Worm (Caenorhabditis elegans) whole organism, mixed stage, embryonic: ENCODE results near the gene gas-1.

Source experiments
- M03D4.4 ChIP-seq: sonication (generic microtip); optimal IDR thresholded peaks from 2 replicates; lab custom pipeline; 2017; ENCODE audit warnings: mild to moderate bottlenecking, missing genetic modification characterization, missing compliant biosample characterization
- bed-3 ChIP-seq: fragments of 200-800 bp; sonication (Bioruptor generic); optimal IDR thresholded peaks from 3 replicates; lab custom pipeline; 2018; ENCODE audit warnings: mild to moderate bottlenecking, missing genetic modification characterization, moderate library complexity, missing compliant biosample characterization
- blmp-1 ChIP-seq: fragments of 150-350 bp; optimal IDR thresholded peaks from 2 replicates; lab custom pipeline; 2014; ENCODE audit warnings: missing biosample characterization, missing genetic modification characterization
- ceh-39 ChIP-seq: fragments of 150-350 bp; optimal IDR thresholded peaks from 2 replicates; lab custom pipeline; 2014; ENCODE audit warnings: missing biosample characterization, missing genetic modification characterization
- ceh-43 ChIP-seq: fragments of 200-800 bp; sonication (Bioruptor generic); optimal IDR thresholded peaks from 2 replicates; lab custom pipeline; 2018; ENCODE audit warnings: mild to moderate bottlenecking, missing genetic modification characterization, moderate library complexity, missing compliant biosample characterization
- ceh-83 ChIP-seq: fragments of 200-800 bp; sonication (Bioruptor generic); optimal IDR thresholded peaks from 2 replicates; lab custom pipeline; 2018; ENCODE audit warnings: mild to moderate bottlenecking, missing genetic modification characterization, missing compliant biosample characterization
- ces-1 ChIP-seq: fragments of 150-350 bp; optimal IDR thresholded peaks from 2 replicates; lab custom pipeline; 2014; ENCODE audit warnings: missing biosample characterization, missing genetic modification reagents, missing genetic modification characterization
- cnd-1 ChIP-seq: fragments of 200-800 bp; sonication (Bioruptor generic); optimal IDR thresholded peaks from 2 replicates; lab custom pipeline; 2018; ENCODE audit warnings: mild to moderate bottlenecking, missing genetic modification characterization, missing compliant biosample characterization
- drap-1 ChIP-seq: fragments of 200-800 bp; sonication (Bioruptor generic); optimal IDR thresholded peaks from 3 replicates; lab custom pipeline; 2018; ENCODE audit warnings: mild to moderate bottlenecking, missing genetic modification characterization, missing compliant biosample characterization
- elt-1 ChIP-seq: sonication (generic microtip); optimal IDR thresholded peaks from 2 replicates; lab custom pipeline; 2017; ENCODE audit warnings: missing genetic modification characterization, mild to moderate bottlenecking, missing compliant biosample characterization, antibody characterized with exemption, moderate library complexity, borderline replicate concordance; ENCODE audit not compliant: insufficient read depth
- elt-3 ChIP-seq: fragments of 150-350 bp; optimal IDR thresholded peaks from 2 replicates; lab custom pipeline; 2014; ENCODE audit warnings: missing biosample characterization, missing genetic modification characterization
- flh-1 ChIP-seq: fragments of 200-800 bp; sonication (Bioruptor generic); optimal IDR thresholded peaks from 2 replicates; lab custom pipeline; 2018; ENCODE audit warnings: mild to moderate bottlenecking, missing genetic modification characterization, moderate library complexity, missing compliant biosample characterization
- ham-2 ChIP-seq: fragments of 200-800 bp; sonication (Bioruptor generic); optimal IDR thresholded peaks from 2 replicates; lab custom pipeline; 2018; ENCODE audit warnings: mild to moderate bottlenecking, missing genetic modification characterization, missing compliant biosample characterization
- hlh-1 ChIP-seq: fragments of 150-350 bp; optimal IDR thresholded peaks from 2 replicates; lab custom pipeline; 2014; ENCODE audit warnings: missing biosample characterization, missing genetic modification reagents, missing genetic modification characterization
- lin-13 ChIP-seq: fragments of 150-350 bp; optimal IDR thresholded peaks from 2 replicates; lab custom pipeline; 2014; ENCODE audit warnings: missing biosample characterization, missing genetic modification characterization
- lin-32 ChIP-seq: fragments of 200-800 bp; sonication (Bioruptor generic); optimal IDR thresholded peaks from 2 replicates; lab custom pipeline; 2018; ENCODE audit warnings: mild to moderate bottlenecking, missing genetic modification characterization, missing compliant biosample characterization
- lsy-2 ChIP-seq: fragments of 150-350 bp; optimal IDR thresholded peaks from 2 replicates; lab custom pipeline; 2014; ENCODE audit warnings: missing biosample characterization, missing genetic modification characterization
- mab-5 ChIP-seq: fragments of 150-350 bp; optimal IDR thresholded peaks from 2 replicates; lab custom pipeline; 2014; ENCODE audit warnings: missing biosample characterization, missing genetic modification characterization
- mep-1 ChIP-seq: fragments of 150-350 bp; optimal IDR thresholded peaks from 2 replicates; lab custom pipeline; 2017; ENCODE audit warnings: missing biosample characterization, missing genetic modification reagents, missing genetic modification characterization, inconsistent platforms
- mls-2 ChIP-seq: sonication (generic microtip); optimal IDR thresholded peaks from 2 replicates; lab custom pipeline; 2016; ENCODE audit warnings: mild to moderate bottlenecking, missing genetic modification characterization, moderate library complexity, missing compliant biosample characterization
- nhr-12 ChIP-seq: fragments of 150-350 bp; optimal IDR thresholded peaks from 2 replicates; lab custom pipeline; 2014; ENCODE audit warnings: missing biosample characterization, missing genetic modification characterization
- nhr-2 ChIP-seq: fragments of 150-350 bp; optimal IDR thresholded peaks from 2 replicates; lab custom pipeline; 2014; ENCODE audit warnings: missing biosample characterization, missing genetic modification characterization
- nhr-237 ChIP-seq: fragments of 150-350 bp; optimal IDR thresholded peaks from 2 replicates; lab custom pipeline; 2014; ENCODE audit warnings: missing biosample characterization, missing genetic modification characterization
- nhr-28 ChIP-seq: fragments of 150-350 bp; optimal IDR thresholded peaks from 2 replicates; lab custom pipeline; 2014; ENCODE audit warnings: missing biosample characterization, missing genetic modification characterization
- nhr-76 ChIP-seq: sonication (generic microtip); optimal IDR thresholded peaks from 2 replicates; lab custom pipeline; 2017; ENCODE audit warnings: missing biosample characterization, missing genetic modification characterization
- pha-4 ChIP-seq: fragments of 150-350 bp; optimal IDR thresholded peaks from 2 replicates; lab custom pipeline; 2018; ENCODE audit warnings: missing biosample characterization, missing genetic modification reagents, missing genetic modification characterization
- sem-2 ChIP-seq: fragments of 200-800 bp; sonication (Bioruptor generic); optimal IDR thresholded peaks from 2 replicates; lab custom pipeline; 2018; ENCODE audit warnings: mild to moderate bottlenecking, missing genetic modification characterization, missing compliant biosample characterization
- snpc-4 ChIP-seq: fragments of 150-350 bp; optimal IDR thresholded peaks from 2 replicates; lab custom pipeline; 2014; ENCODE audit warnings: missing biosample characterization, missing genetic modification characterization
- sptf-1 ChIP-seq: sonication (generic microtip); optimal IDR thresholded peaks from 2 replicates; lab custom pipeline; 2017; ENCODE audit warnings: mild to moderate bottlenecking, missing genetic modification characterization, moderate library complexity, missing compliant biosample characterization
- tbx-8 ChIP-seq: fragments of 200-800 bp; sonication (Bioruptor generic); optimal IDR thresholded peaks from 2 replicates; lab custom pipeline; 2018; ENCODE audit warnings: mild to moderate bottlenecking, missing genetic modification characterization, moderate library complexity, missing compliant biosample characterization
- unc-120 ChIP-seq: sonication (generic microtip); optimal IDR thresholded peaks from 2 replicates; lab custom pipeline; 2017; ENCODE audit warnings: missing genetic modification characterization, missing compliant biosample characterization; ENCODE audit not compliant: poor library complexity, severe bottlenecking
- unc-39 ChIP-seq: fragments of 150-350 bp; optimal IDR thresholded peaks from 2 replicates; lab custom pipeline; 2014; ENCODE audit warnings: missing biosample characterization, missing genetic modification characterization
- unc-62 ChIP-seq: fragments of 150-350 bp; optimal IDR thresholded peaks from 2 replicates; lab custom pipeline; 2014; ENCODE audit warnings: missing biosample characterization, missing genetic modification reagents, missing genetic modification characterization
- zip-8 ChIP-seq: fragments of 150-350 bp; optimal IDR thresholded peaks from 2 replicates; lab custom pipeline; 2014; ENCODE audit warnings: missing biosample characterization, missing genetic modification characterization
- ztf-11 ChIP-seq: fragments of 150-350 bp; optimal IDR thresholded peaks from 2 replicates; lab custom pipeline; 2014; ENCODE audit warnings: missing biosample characterization, missing genetic modification characterization

Gene gas-1

ce11 chrX:15608593-15608992 lies 18.4 kb upstream of the gas-1 start:
- TF ChIP-seq cnd-1 (tag; lab: Kevin White, UChicago) (no peak), flh-1 (GFP tag; lab: Kevin White, UChicago) (no peak), ham-2 (GFP tag; lab: Kevin White, UChicago) (no peak), sptf-1 (no peak), lsy-2 (tag; lab: Kevin White, UChicago) (no peak), M03D4.4 (tag; lab: Kevin White, UChicago) (no peak), lin-13 (tag; lab: Kevin White, UChicago) (no peak), unc-62 (GFP tag; lab: Kevin White, UChicago) (no peak), ceh-39 (tag; lab: Kevin White, UChicago) (no peak), mls-2 (tag; lab: Kevin White, UChicago) (no peak), ceh-83 (no peak), nhr-2 (tag; lab: Kevin White, UChicago) (no peak), unc-39 (tag; lab: Kevin White, UChicago) (no peak), elt-3 (no peak), sem-2 (GFP tag; lab: Kevin White, UChicago) (no peak), mep-1 (tag; lab: Kevin White, UChicago) (no peak)

ce11 chrX:15607498-15608019 lies 17.4 kb upstream of the gas-1 start, which contains the start of gene nipi-3:
Gene nipi-3 (plus strand): TSS chrX:15607969.
- TF ChIP-seq hlh-1 (tag; lab: Kevin White, UChicago) = peak; percentile 41
- TF ChIP-seq nhr-12 (tag; lab: Kevin White, UChicago) = no peak
- TF ChIP-seq mab-5 = no peak
- peak; percentile 87 for TF ChIP-seq elt-3
- TF ChIP-seq mep-1 (tag; lab: Kevin White, UChicago) = no peak
- TF ChIP-seq lin-32 = no peak
- TF ChIP-seq ztf-11 (tag; lab: Kevin White, UChicago) = no peak
- TF ChIP-seq cnd-1 (tag; lab: Kevin White, UChicago) = no peak
- peak; percentile 5 for TF ChIP-seq ces-1 (GFP tag; lab: Kevin White, UChicago)
- no peak for TF ChIP-seq nhr-76 (tag; lab: Kevin White, UChicago)
- no peak for TF ChIP-seq unc-39 (tag; lab: Kevin White, UChicago)
- TF ChIP-seq ceh-43 (GFP tag; lab: Kevin White, UChicago) = no peak
- TF ChIP-seq nhr-28 (tag; lab: Kevin White, UChicago) = peak; percentile 64
- TF ChIP-seq lin-13 (tag; lab: Kevin White, UChicago) = no peak
- TF ChIP-seq ceh-39 (tag; lab: Kevin White, UChicago) = no peak
- TF ChIP-seq drap-1 (GFP tag; lab: Kevin White, UChicago) = no peak
- no peak for TF ChIP-seq sem-2 (GFP tag; lab: Kevin White, UChicago)
- no peak for TF ChIP-seq blmp-1 (tag; lab: Kevin White, UChicago)
- TF ChIP-seq ham-2 (GFP tag; lab: Kevin White, UChicago) = no peak
- peak; percentile 64 for TF ChIP-seq pha-4 (tag; lab: Kevin White, UChicago)
- TF ChIP-seq bed-3 = no peak
- peak; percentile 25 for TF ChIP-seq lsy-2 (tag; lab: Kevin White, UChicago)
- TF ChIP-seq mls-2 (tag; lab: Kevin White, UChicago) = no peak
- TF ChIP-seq tbx-8 (GFP tag; lab: Kevin White, UChicago) = no peak
- TF ChIP-seq elt-1 = peak; percentile 23
- no peak for TF ChIP-seq snpc-4 (tag; lab: Kevin White, UChicago)
- peak; percentile 88 for TF ChIP-seq unc-62 (GFP tag; lab: Kevin White, UChicago)
- TF ChIP-seq sptf-1 = no peak
- no peak for TF ChIP-seq zip-8 (tag; lab: Kevin White, UChicago)
- TF ChIP-seq ceh-83 = no peak
- TF ChIP-seq flh-1 (GFP tag; lab: Kevin White, UChicago) = no peak
- TF ChIP-seq nhr-2 (tag; lab: Kevin White, UChicago) = no peak
- TF ChIP-seq unc-120 (tag; lab: Kevin White, UChicago) = no peak
- TF ChIP-seq nhr-237 (tag; lab: Kevin White, UChicago) = peak; percentile 96
- TF ChIP-seq M03D4.4 (tag; lab: Kevin White, UChicago) = no peak

- TF ChIP-seq tbx-8 (GFP tag; lab: Kevin White, UChicago) = no peak
- TF ChIP-seq elt-1 = no peak
- TF ChIP-seq flh-1 (GFP tag; lab: Kevin White, UChicago) = no peak
- TF ChIP-seq drap-1 (GFP tag; lab: Kevin White, UChicago) = peak; percentile 46
- no peak for TF ChIP-seq ztf-11 (tag; lab: Kevin White, UChicago)
- TF ChIP-seq cnd-1 (tag; lab: Kevin White, UChicago) = peak; percentile 55
- TF ChIP-seq nhr-76 (tag; lab: Kevin White, UChicago) = no peak
- TF ChIP-seq ces-1 (GFP tag; lab: Kevin White, UChicago) = peak; percentile 47
- TF ChIP-seq M03D4.4 (tag; lab: Kevin White, UChicago) = peak; percentile 44
- no peak for TF ChIP-seq sem-2 (GFP tag; lab: Kevin White, UChicago)
- peak; percentile 70 for TF ChIP-seq mep-1 (tag; lab: Kevin White, UChicago)
- TF ChIP-seq zip-8 (tag; lab: Kevin White, UChicago) = no peak
- peak; percentile 14 for TF ChIP-seq lsy-2 (tag; lab: Kevin White, UChicago)
- TF ChIP-seq ceh-39 (tag; lab: Kevin White, UChicago) = peak; percentile 98
- TF ChIP-seq snpc-4 (tag; lab: Kevin White, UChicago) = no peak
- peak; percentile 67 for TF ChIP-seq lin-13 (tag; lab: Kevin White, UChicago)
- TF ChIP-seq ceh-43 (GFP tag; lab: Kevin White, UChicago) = no peak
- no peak for TF ChIP-seq nhr-12 (tag; lab: Kevin White, UChicago)
- no peak for TF ChIP-seq bed-3
- TF ChIP-seq unc-39 (tag; lab: Kevin White, UChicago) = no peak
- TF ChIP-seq nhr-2 (tag; lab: Kevin White, UChicago) = no peak
- no peak for TF ChIP-seq ceh-83
- TF ChIP-seq hlh-1 (tag; lab: Kevin White, UChicago) = peak; percentile 44
- no peak for TF ChIP-seq unc-62 (GFP tag; lab: Kevin White, UChicago)
- TF ChIP-seq mls-2 (tag; lab: Kevin White, UChicago) = peak; percentile 51
- TF ChIP-seq lin-32 = no peak
- TF ChIP-seq pha-4 (tag; lab: Kevin White, UChicago) = peak; percentile 79
- TF ChIP-seq blmp-1 (tag; lab: Kevin White, UChicago) = peak; percentile 30
- TF ChIP-seq sptf-1 = no peak
- peak; percentile 69 for TF ChIP-seq unc-120 (tag; lab: Kevin White, UChicago)
Measured at ce11 chrX:15606585-15607276, 16.5 kb upstream of the gas-1 start, which contains the start of gene rab-14. Gene rab-14 (minus strand): TSS chrX:15606635.
